Worm (Caenorhabditis elegans) whole organism, L4 larva: Measurements from ENCODE around the gene exos-1.
"Not testable (repeated sequence)": the region's sequence is repeated elsewhere in the genome, so short reads cannot be mapped to it uniquely, and the experiment has no call there.

Source experiments
- D1046.2 ChIP-seq: fragments of 200-800 bp; sonication (Bioruptor generic); IDR thresholded peaks from 2 replicates; pipeline ENCODE4 v1.3.6; 2022; ENCODE audit warnings: missing genetic modification characterization, missing compliant biosample characterization
- F10B5.3 ChIP-seq: sonication (generic microtip); optimal IDR thresholded peaks from 2 replicates; lab custom pipeline; 2016; ENCODE audit warnings: mild to moderate bottlenecking, missing genetic modification characterization, missing compliant biosample characterization
- F44E2.7 ChIP-seq: fragments of 200-800 bp; sonication (Bioruptor generic); IDR thresholded peaks from 2 replicates; pipeline ENCODE4 v2.1.2; 2022; ENCODE audit warnings: missing genetic modification characterization, missing compliant biosample characterization
- T26A8.4 ChIP-seq: fragments of 200-800 bp; sonication (Bioruptor generic); IDR thresholded peaks from 2 replicates; pipeline ENCODE4 v1.3.6; 2022; ENCODE audit warnings: missing genetic modification characterization, missing compliant biosample characterization
- Y5F2A.4 ChIP-seq: fragments of 200-800 bp; sonication (Bioruptor generic); optimal IDR thresholded peaks from 2 replicates; lab custom pipeline; 2018; ENCODE audit warnings: mild to moderate bottlenecking, missing genetic modification characterization, missing compliant biosample characterization
- ZK337.2 ChIP-seq: fragments of 200-800 bp; sonication (Bioruptor generic); IDR thresholded peaks from 2 replicates; pipeline ENCODE4 v1.3.6; 2022; ENCODE audit warnings: missing genetic modification reagents, missing genetic modification characterization, missing compliant biosample characterization
- aha-1 ChIP-seq: fragments of 150-350 bp; peaks from one replicate; lab custom pipeline; 2014; ENCODE audit warnings: missing biosample characterization, missing genetic modification characterization
- aly-2 ChIP-seq: sonication (generic microtip); optimal IDR thresholded peaks from 2 replicates; lab custom pipeline; 2018; ENCODE audit warnings: missing biosample characterization, missing genetic modification characterization
- arid-1 ChIP-seq: fragments of 200-800 bp; sonication (Bioruptor generic); conservative IDR thresholded peaks from 2 replicates; pipeline ENCODE4 v1.3.6; 2022; ENCODE audit warnings: missing genetic modification reagents, missing genetic modification characterization, missing compliant biosample characterization
- ceh-28 ChIP-seq: fragments of 150-350 bp; optimal IDR thresholded peaks from 2 replicates; lab custom pipeline; 2014; ENCODE audit warnings: missing biosample characterization, missing genetic modification reagents, missing genetic modification characterization
- ceh-44 ChIP-seq: fragments of 200-800 bp; sonication (Bioruptor generic); IDR thresholded peaks from 2 replicates; pipeline ENCODE4 v1.3.6; 2022; ENCODE audit warnings: missing genetic modification reagents, missing genetic modification characterization, missing compliant biosample characterization
- ceh-82 ChIP-seq: sonication (generic microtip); optimal IDR thresholded peaks from 2 replicates; lab custom pipeline; 2017; ENCODE audit warnings: missing biosample characterization, missing genetic modification characterization
- ces-1 ChIP-seq: fragments of 150-350 bp; sonication (generic microtip); optimal IDR thresholded peaks from 4 replicates; lab custom pipeline; 2014; ENCODE audit warnings: missing biosample characterization, missing genetic modification reagents, missing genetic modification characterization
- ctbp-1 ChIP-seq: fragments of 200-800 bp; sonication (Bioruptor generic); IDR thresholded peaks from 2 replicates; pipeline ENCODE4 v1.3.6; 2022; ENCODE audit warnings: missing genetic modification reagents, missing genetic modification characterization, missing compliant biosample characterization
- daf-8 ChIP-seq: fragments of 200-800 bp; sonication (Bioruptor generic); IDR thresholded peaks from 2 replicates; pipeline ENCODE4 v1.3.6; 2022; ENCODE audit warnings: missing genetic modification characterization, missing compliant biosample characterization
- dmd-6 ChIP-seq: fragments of 200-800 bp; sonication (Bioruptor generic); IDR thresholded peaks from 2 replicates; pipeline ENCODE4 v1.3.6; 2022; ENCODE audit warnings: missing genetic modification reagents, missing genetic modification characterization, missing compliant biosample characterization
- dmd-8 ChIP-seq: fragments of 200-800 bp; sonication (Bioruptor generic); IDR thresholded peaks from 2 replicates; pipeline ENCODE4 v1.3.6; 2022; ENCODE audit warnings: missing genetic modification characterization, missing compliant biosample characterization
- dmd-9 ChIP-seq: fragments of 200-800 bp; sonication (Bioruptor generic); IDR thresholded peaks from 2 replicates; pipeline ENCODE4 v1.3.6; 2022; ENCODE audit warnings: missing genetic modification reagents, missing genetic modification characterization, missing compliant biosample characterization
- egl-43 ChIP-seq: fragments of 200-800 bp; sonication (Bioruptor generic); IDR thresholded peaks from 2 replicates; pipeline ENCODE4 v1.3.6; 2022; ENCODE audit warnings: missing genetic modification reagents, missing genetic modification characterization, missing compliant biosample characterization
- fos-1 ChIP-seq: fragments of 150-350 bp; optimal IDR thresholded peaks from 2 replicates; lab custom pipeline; 2014; ENCODE audit warnings: missing biosample characterization, missing genetic modification characterization
- lim-7 ChIP-seq: fragments of 200-800 bp; sonication (Bioruptor generic); IDR thresholded peaks from 2 replicates; pipeline ENCODE4 v1.3.6; 2022; ENCODE audit warnings: missing genetic modification characterization, missing compliant biosample characterization
- lin-13 ChIP-seq: fragments of 150-350 bp; optimal IDR thresholded peaks from 2 replicates; lab custom pipeline; 2014; ENCODE audit warnings: missing biosample characterization, missing genetic modification reagents, missing genetic modification characterization
- lin-15B ChIP-seq: fragments of 150-350 bp; sonication (generic microtip); optimal IDR thresholded peaks from 3 replicates; lab custom pipeline; 2014; ENCODE audit warnings: missing biosample characterization, missing genetic modification characterization
- lin-38 ChIP-seq: fragments of 200-800 bp; sonication (Bioruptor generic); IDR thresholded peaks from 2 replicates; pipeline ENCODE4 v1.3.6; 2022; ENCODE audit warnings: missing genetic modification reagents, missing genetic modification characterization, missing compliant biosample characterization
- lsy-2 ChIP-seq, 2 experiments: fragments of 150-350 bp in 1 of 2; sonication (generic microtip) in 1 of 2; optimal IDR thresholded peaks; 2 replicates each; lab custom pipeline; 2014 to 2017; ENCODE audit warnings: missing biosample characterization in 2 of 2, missing genetic modification characterization in 2 of 2
- madf-5 ChIP-seq, 2 experiments: fragments of 200-800 bp; sonication (Bioruptor generic); IDR thresholded peaks; 2 replicates each; pipeline ENCODE4 v1.3.6; 2022; ENCODE audit warnings: missing compliant biosample characterization in 2 of 2, missing genetic modification characterization in 2 of 2
- madf-9 ChIP-seq: fragments of 200-800 bp; sonication (Bioruptor generic); conservative IDR thresholded peaks from 2 replicates; pipeline ENCODE4 v1.3.6; 2022; ENCODE audit warnings: missing genetic modification reagents, missing genetic modification characterization, missing compliant biosample characterization
- mdl-1 ChIP-seq, 2 experiments: fragments of 150-350 bp in 1 of 2; sonication (generic microtip) in 1 of 2; optimal IDR thresholded peaks; 2 replicates each; lab custom pipeline; 2014 to 2017; ENCODE audit warnings: missing biosample characterization in 2 of 2, missing genetic modification characterization in 2 of 2
- mxl-2 ChIP-seq: fragments of 200-800 bp; sonication (Bioruptor generic); conservative IDR thresholded peaks from 2 replicates; pipeline ENCODE4 v1.3.6; 2022; ENCODE audit warnings: missing genetic modification reagents, missing genetic modification characterization, missing compliant biosample characterization
- nhr-25 ChIP-seq: sonication (generic microtip); optimal IDR thresholded peaks from 2 replicates; lab custom pipeline; 2017; ENCODE audit warnings: missing genetic modification characterization, mild to moderate bottlenecking, missing compliant biosample characterization, antibody characterized with exemption, moderate library complexity, borderline replicate concordance; ENCODE audit not compliant: insufficient read depth
- pha-4 ChIP-seq, 2 experiments: fragments of 150-350 bp in 1 of 2; fragments of 200-800 bp in 1 of 2; sonication (Bioruptor generic) in 1 of 2; IDR thresholded peaks in 1 of 2; optimal IDR thresholded peaks in 1 of 2; 2 replicates each; pipeline versions ENCODE4 v1.3.6 to Lab custom; 2014 to 2022; ENCODE audit warnings: missing genetic modification characterization in 2 of 2, missing genetic modification reagents in 2 of 2, missing biosample characterization in 1 of 2, missing compliant biosample characterization in 1 of 2
- set-16 ChIP-seq: fragments of 200-800 bp; sonication (Bioruptor generic); IDR thresholded peaks from 2 replicates; pipeline ENCODE4 v1.3.6; 2022; ENCODE audit warnings: missing genetic modification reagents, missing genetic modification characterization, missing compliant biosample characterization
- snpc-4 ChIP-seq: fragments of 150-350 bp; optimal IDR thresholded peaks from 2 replicates; lab custom pipeline; 2014; ENCODE audit warnings: missing biosample characterization, missing genetic modification characterization
- tra-1 ChIP-seq: fragments of 200-800 bp; sonication (Bioruptor generic); IDR thresholded peaks from 2 replicates; pipeline ENCODE4 v1.3.6; 2022; ENCODE audit warnings: missing genetic modification reagents, missing genetic modification characterization, missing compliant biosample characterization
- unc-130 ChIP-seq: sonication (generic microtip); optimal IDR thresholded peaks from 2 replicates; lab custom pipeline; 2016; ENCODE audit warnings: missing genetic modification reagents, missing genetic modification characterization, missing compliant biosample characterization
- unc-39 ChIP-seq: sonication (generic microtip); optimal IDR thresholded peaks from 2 replicates; lab custom pipeline; 2017; ENCODE audit warnings: missing biosample characterization, missing genetic modification characterization
- unc-62 ChIP-seq, 3 experiments: fragments of 150-350 bp in 1 of 3; sonication (generic microtip); optimal IDR thresholded peaks in 2 of 3; peaks in 1 of 3; 1 replicate in 1 of 3; 2 replicates in 2 of 3; lab custom pipeline; 2014 to 2017; ENCODE audit warnings: missing biosample characterization in 3 of 3, missing genetic modification characterization in 3 of 3, missing genetic modification reagents in 3 of 3, missing genotype in 1 of 3

The exos-1 gene

DNA sequence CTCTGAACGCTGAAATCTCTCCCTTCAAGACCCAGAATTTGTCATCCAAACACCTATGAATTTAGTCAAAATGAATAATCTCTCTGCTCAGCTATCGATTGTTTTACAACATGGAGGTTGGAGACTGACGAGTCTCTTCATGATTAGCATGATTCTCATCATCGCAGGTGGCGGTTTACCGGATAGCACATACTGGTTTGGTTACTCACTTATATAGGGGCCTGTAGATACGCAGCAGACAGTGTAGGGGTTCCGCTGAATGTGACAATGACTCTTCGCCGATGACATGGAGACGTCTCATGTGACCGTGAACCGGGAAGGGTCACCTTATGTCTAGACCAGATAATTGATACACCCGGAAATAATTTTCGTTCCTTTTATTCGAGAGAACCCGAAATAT lies 32.3 kb upstream of the exos-1 start:
- no peak for TF ChIP-seq nhr-25 (tag; lab: Kevin White, UChicago)
- no peak for TF ChIP-seq T26A8.4 (GFP tag; lab: Robert Waterston, UW)
- no peak for TF ChIP-seq daf-8 (GFP tag; lab: Robert Waterston, UW)
- TF ChIP-seq F10B5.3 (tag; lab: Kevin White, UChicago) = no peak
- TF ChIP-seq unc-39 (tag; lab: Kevin White, UChicago) = no peak
- no peak for TF ChIP-seq lin-15B (tag; lab: Kevin White, UChicago)
- TF ChIP-seq Y5F2A.4 (GFP tag; lab: Kevin White, UChicago) = no peak
- TF ChIP-seq set-16 (GFP tag; lab: Robert Waterston, UW) = no peak
- TF ChIP-seq ceh-82 (tag; lab: Kevin White, UChicago) = no peak
- no peak for TF ChIP-seq ceh-28
- TF ChIP-seq mdl-1 (tag; optimal IDR thresholded peaks at IDR 0.05; lab: Kevin White, UChicago) = no peak

ce11 chrIII:10981555-10981954 lies 27.3 kb upstream of the exos-1 start:
- peak in 1 of 2 experiments; percentile 96 for TF ChIP-seq unc-62 (GFP tag; optimal IDR thresholded peaks at IDR 0.05 in 1 of 2; lab: Kevin White, UChicago)
- no peak for TF ChIP-seq unc-62 (tag; optimal IDR thresholded peaks at IDR 0.05; lab: Kevin White, UChicago)
- no peak for TF ChIP-seq lsy-2 (tag; optimal IDR thresholded peaks at IDR 0.05; lab: Kevin White, UChicago)
- no peak for TF ChIP-seq aly-2 (tag; lab: Kevin White, UChicago)
- no peak for TF ChIP-seq unc-130 (GFP tag; lab: Kevin White, UChicago)
- TF ChIP-seq snpc-4 (tag; lab: Kevin White, UChicago) = no peak
- TF ChIP-seq madf-5 (GFP tag; IDR thresholded peaks at IDR 0.05; lab: Robert Waterston, UW) = no peak
- no peak for TF ChIP-seq madf-9 (GFP tag; lab: Robert Waterston, UW)
- no peak for TF ChIP-seq arid-1 (GFP tag; lab: Robert Waterston, UW)
- TF ChIP-seq dmd-9 (GFP tag; lab: Robert Waterston, UW) = no peak
- TF ChIP-seq lin-13 (GFP tag; lab: Kevin White, UChicago) = no peak
- TF ChIP-seq T26A8.4 (GFP tag; lab: Robert Waterston, UW) = peak; percentile 10; the same call in 1 of the 2 replicates
- TF ChIP-seq ces-1 (GFP tag; lab: Kevin White, UChicago) = no peak
- TF ChIP-seq fos-1 (tag; lab: Kevin White, UChicago) = no peak
- no peak for TF ChIP-seq ZK337.2 (GFP tag; lab: Robert Waterston, UW)
- TF ChIP-seq F44E2.7 = no peak
- no peak for TF ChIP-seq dmd-6
- no peak for TF ChIP-seq ceh-44 (GFP tag; lab: Robert Waterston, UW)
- TF ChIP-seq, all 104 proteins: peak for 2

- TF ChIP-seq Y5F2A.4 (GFP tag; lab: Kevin White, UChicago) (no peak), aha-1 (tag; lab: Kevin White, UChicago) (peak; percentile 15)
- TF ChIP-seq, all 104 proteins: peak for 1
Measured at ce11 chrIII:10983153-10983552, 25.7 kb upstream of the exos-1 start, which contains the start of gene col-92. TSS of gene col-92 (minus strand) at chrIII:10983253.

DNA sequence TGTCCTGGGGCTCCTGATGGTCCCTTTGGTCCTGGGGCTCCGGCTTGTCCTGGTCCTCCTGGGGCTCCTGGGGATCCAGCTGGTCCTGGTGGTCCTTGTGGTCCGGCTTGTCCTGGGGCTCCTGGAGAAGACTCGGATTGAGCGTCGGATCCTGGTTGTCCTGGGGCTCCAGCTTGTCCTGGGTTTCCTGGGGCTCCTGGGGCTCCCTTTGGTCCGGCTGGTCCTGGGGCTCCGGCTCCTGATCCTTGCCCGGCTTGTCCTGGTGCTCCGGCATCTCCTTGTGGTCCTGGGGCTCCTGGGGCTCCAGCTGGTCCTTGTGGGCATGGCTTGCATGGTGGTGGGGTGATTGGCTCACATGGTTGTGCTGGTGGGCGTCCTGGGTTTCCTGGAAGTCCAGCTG lies 24.1 kb upstream of the exos-1 start:
- TF ChIP-seq mxl-2 (0 out of 2 replicates have a peak, but pooled peaks have one; percentile 42), T26A8.4 (GFP tag; lab: Robert Waterston, UW) (0 out of 2 replicates have a peak, but pooled peaks have one; percentile 33), pha-4 (GFP tag; IDR thresholded peaks at IDR 0.05; lab: Robert Waterston, UW) (peak; percentile 45; the same call in 1 of the 2 replicates), madf-9 (GFP tag; lab: Robert Waterston, UW) (0 out of 2 replicates have a peak, but pooled peaks have one; percentile 39), lim-7 (GFP tag; lab: Robert Waterston, UW) (peak; percentile 45; the same call in 1 of the 2 replicates), tra-1 (GFP tag; lab: Robert Waterston, UW) (peak; percentile 59; the same call in 1 of the 2 replicates), madf-5 (GFP tag; IDR thresholded peaks at IDR 0.05; lab: Robert Waterston, UW) (peak in 1 of 2 experiments; percentile 96; a peak in 2 of 4 replicates), D1046.2 (GFP tag; lab: Robert Waterston, UW) (0 out of 2 replicates have a peak, but pooled peaks have one; percentile 50), dmd-8 (GFP tag; lab: Robert Waterston, UW) (0 out of 2 replicates have a peak, but pooled peaks have one; percentile 55), egl-43 (GFP tag; lab: Robert Waterston, UW) (0 out of 2 replicates have a peak, but pooled peaks have one; percentile 24), ctbp-1 (GFP tag; lab: Robert Waterston, UW) (peak; percentile 38; the same call in 1 of the 2 replicates), set-16 (GFP tag; lab: Robert Waterston, UW) (peak; percentile 99), lin-38 (peak; percentile 18; the same call in 1 of the 2 replicates)
- TF ChIP-seq pha-4 (tag; optimal IDR thresholded peaks at IDR 0.05; lab: Kevin White, UChicago) = not testable (repeated sequence)
